Worm (Caenorhabditis elegans) whole organism, late embryonic: ENCODE results near the gene ZC190.4.

ENCODE experiments used
- ama-1 ChIP-seq: fragments of 150-350 bp; optimal IDR thresholded peaks from 2 replicates; lab custom pipeline; 2014
- ceh-2 ChIP-seq: sonication (generic microtip); optimal IDR thresholded peaks from 2 replicates; lab custom pipeline; 2016; ENCODE audit warnings: missing genotype, missing genetic modification characterization, missing compliant biosample characterization
- ceh-9 ChIP-seq: sonication (generic microtip); optimal IDR thresholded peaks from 2 replicates; lab custom pipeline; 2016; ENCODE audit warnings: mild to moderate bottlenecking, missing genetic modification characterization, inconsistent platforms, missing compliant biosample characterization
- dve-1 ChIP-seq: sonication (generic microtip); optimal IDR thresholded peaks from 2 replicates; lab custom pipeline; 2017; ENCODE audit warnings: antibody characterized with exemption, mild to moderate bottlenecking, missing genetic modification characterization, missing compliant biosample characterization
- fkh-10 ChIP-seq: fragments of 150-350 bp; optimal IDR thresholded peaks from 2 replicates; lab custom pipeline; 2014; ENCODE audit warnings: missing biosample characterization, missing genetic modification reagents, missing genetic modification characterization
- hlh-6 ChIP-seq: sonication (generic microtip); optimal IDR thresholded peaks from 2 replicates; lab custom pipeline; 2016; ENCODE audit warnings: missing genotype, missing genetic modification characterization, missing compliant biosample characterization
- lin-11 ChIP-seq: fragments of 200-800 bp; sonication (Bioruptor generic); optimal IDR thresholded peaks from 2 replicates; lab custom pipeline; 2018; ENCODE audit warnings: mild to moderate bottlenecking, missing genetic modification characterization, missing compliant biosample characterization
- nfya-1 ChIP-seq: sonication (generic microtip); optimal IDR thresholded peaks from 2 replicates; lab custom pipeline; 2017; ENCODE audit warnings: missing genetic modification characterization, mild to moderate bottlenecking, missing compliant biosample characterization, antibody characterized with exemption, moderate library complexity
- odd-2 ChIP-seq: sonication (generic microtip); optimal IDR thresholded peaks from 2 replicates; lab custom pipeline; 2017; ENCODE audit warnings: antibody characterized with exemption, mild to moderate bottlenecking, missing genetic modification characterization, missing compliant biosample characterization
- pat-9 ChIP-seq: fragments of 200-800 bp; sonication (Bioruptor generic); optimal IDR thresholded peaks from 2 replicates; lab custom pipeline; 2018; ENCODE audit warnings: mild to moderate bottlenecking, missing genetic modification characterization, moderate library complexity, missing compliant biosample characterization
- pqm-1 ChIP-seq: sonication (generic microtip); optimal IDR thresholded peaks from 2 replicates; lab custom pipeline; 2016; ENCODE audit warnings: missing genetic modification characterization, missing compliant biosample characterization
- sdc-2 ChIP-seq: sonication (generic microtip); optimal IDR thresholded peaks from 2 replicates; lab custom pipeline; 2016; ENCODE audit warnings: missing genotype, missing genetic modification characterization, missing compliant biosample characterization
- sox-4 ChIP-seq: sonication (generic microtip); optimal IDR thresholded peaks from 2 replicates; lab custom pipeline; 2017; ENCODE audit warnings: mild to moderate bottlenecking, missing genetic modification characterization, inconsistent platforms, missing compliant biosample characterization
- tbx-7 ChIP-seq: sonication (generic microtip); optimal IDR thresholded peaks from 2 replicates; lab custom pipeline; 2016; ENCODE audit warnings: missing genotype, missing genetic modification characterization, missing compliant biosample characterization

- no peak for TF ChIP-seq odd-2 (tag; lab: Kevin White, UChicago)
- no peak for TF ChIP-seq fkh-10
- no peak for TF ChIP-seq nfya-1 (tag; lab: Kevin White, UChicago)
- no peak for TF ChIP-seq ama-1
- TF ChIP-seq lin-11: no peak
- TF ChIP-seq sdc-2 (tag; lab: Kevin White, UChicago): no peak
- no peak for TF ChIP-seq hlh-6 (tag; lab: Kevin White, UChicago)
- TF ChIP-seq sox-4 (tag; lab: Kevin White, UChicago): no peak
- TF ChIP-seq pqm-1 (tag; lab: Kevin White, UChicago): no peak
- no peak for TF ChIP-seq ceh-9 (tag; lab: Kevin White, UChicago)
- TF ChIP-seq dve-1 (tag; lab: Kevin White, UChicago): no peak
- TF ChIP-seq pat-9: no peak
- TF ChIP-seq ceh-2 (tag; lab: Kevin White, UChicago): no peak
- TF ChIP-seq tbx-7 (tag; lab: Kevin White, UChicago): no peak
Measured at ce11 chrV:8650365-8650764, 15.5 kb upstream of the ZC190.4 start.
